Fruit fly (Drosophila melanogaster) whole organism, embryonic: ENCODE data around the gene mbt.
A peak's percentile ranks its signal among the peaks of the same experiment; 100 is the strongest.

Experiments
- BEAF-32 ChIP-seq: fragments of 200-800 bp; sonication (Bioruptor generic); optimal IDR thresholded peaks from 3 replicates; lab custom pipeline; 2017; ENCODE audit warnings: missing biosample characterization, missing genetic modification characterization, mild to moderate bottlenecking, moderate library complexity, missing genetic modification reagents
- CG10654 ChIP-seq: fragments of 200-800 bp; sonication (Bioruptor generic); optimal IDR thresholded peaks from 2 replicates; lab custom pipeline; 2016; ENCODE audit warnings: missing biosample characterization, missing genetic modification characterization
- CG12155 ChIP-seq: fragments of 200-800 bp; sonication (Bioruptor generic); optimal IDR thresholded peaks from 3 replicates; lab custom pipeline; 2016; ENCODE audit warnings: missing biosample characterization, missing genetic modification characterization
- CG14965 ChIP-seq: fragments of 200-800 bp; sonication (Bioruptor generic); optimal IDR thresholded peaks from 2 replicates; lab custom pipeline; 2016; ENCODE audit warnings: missing biosample characterization, missing genetic modification characterization, borderline replicate concordance
- CG15011 ChIP-seq: fragments of 200-800 bp; sonication (Bioruptor generic); optimal IDR thresholded peaks from 3 replicates; lab custom pipeline; 2018; ENCODE audit warnings: missing biosample characterization, mild to moderate bottlenecking, missing genetic modification characterization
- CG15479 ChIP-seq: fragments of 200-800 bp; sonication (Bioruptor generic); optimal IDR thresholded peaks from 3 replicates; lab custom pipeline; 2019; ENCODE audit warnings: missing biosample characterization, mild to moderate bottlenecking, missing genetic modification characterization, moderate library complexity
- CG1602 ChIP-seq: fragments of 200-800 bp; sonication (Bioruptor generic); optimal IDR thresholded peaks from 3 replicates; lab custom pipeline; 2016; ENCODE audit warnings: missing biosample characterization, missing genetic modification characterization
- CG16813 ChIP-seq: fragments of 200-800 bp; sonication (Bioruptor generic); IDR thresholded peaks from 3 replicates; pipeline ENCODE4 v1.3.6; 2022; ENCODE audit warnings: missing biosample characterization, missing genetic modification characterization; ENCODE audit not compliant: partially characterized antibody
- CG1832 ChIP-seq: fragments of 200-800 bp; sonication (Bioruptor generic); optimal IDR thresholded peaks from 2 replicates; lab custom pipeline; 2017; ENCODE audit warnings: missing biosample characterization, mild to moderate bottlenecking, missing genetic modification characterization, inconsistent platforms
- CG18476 ChIP-seq: fragments of 200-800 bp; sonication (Bioruptor generic); optimal IDR thresholded peaks from 2 replicates; lab custom pipeline; 2016; ENCODE audit warnings: missing biosample characterization, mild to moderate bottlenecking, missing genetic modification characterization
- CG30403 ChIP-seq: fragments of 200-800 bp; sonication (Bioruptor generic); optimal IDR thresholded peaks from 3 replicates; lab custom pipeline; 2016; ENCODE audit warnings: missing biosample characterization, missing genetic modification characterization
- CG33213 ChIP-seq: fragments of 200-800 bp; sonication (Bioruptor generic); optimal IDR thresholded peaks from 3 replicates; lab custom pipeline; 2016; ENCODE audit warnings: missing biosample characterization, missing genetic modification characterization
- CG4730 ChIP-seq: fragments of 200-800 bp; sonication (Bioruptor generic); IDR thresholded peaks from 2 replicates; pipeline ENCODE4 v1.3.6; 2022; ENCODE audit warnings: missing biosample characterization, missing genetic modification characterization
- CG6254 ChIP-seq: fragments of 200-800 bp; sonication (Bioruptor generic); optimal IDR thresholded peaks from 3 replicates; lab custom pipeline; 2017; ENCODE audit warnings: mild to moderate bottlenecking, missing biosample characterization, missing genetic modification reagents, missing genetic modification characterization
- CG6272 ChIP-seq: fragments of 200-800 bp; sonication (Bioruptor generic); IDR thresholded peaks from 2 replicates; pipeline ENCODE4 v1.3.6; 2022; ENCODE audit warnings: missing biosample characterization, missing genetic modification characterization
- CG7963 ChIP-seq: fragments of 200-800 bp; sonication (Bioruptor generic); IDR thresholded peaks from 3 replicates; pipeline ENCODE4 v1.3.6; 2022; ENCODE audit warnings: missing biosample characterization, missing genetic modification characterization; ENCODE audit not compliant: partially characterized antibody
- CG8924 ChIP-seq: fragments of 200-800 bp; optimal IDR thresholded peaks from 3 replicates; lab custom pipeline; 2019; ENCODE audit warnings: missing biosample characterization, mild to moderate bottlenecking, missing genetic modification characterization, moderate library complexity
- CG9609 ChIP-seq: fragments of 200-800 bp; sonication (Bioruptor generic); optimal IDR thresholded peaks from 3 replicates; lab custom pipeline; 2016; ENCODE audit warnings: missing biosample characterization, missing genetic modification characterization
- D19A ChIP-seq: fragments of 200-800 bp; optimal IDR thresholded peaks from 3 replicates; lab custom pipeline; 2019; ENCODE audit warnings: missing biosample characterization, mild to moderate bottlenecking, missing genetic modification characterization, moderate library complexity
- Dref ChIP-seq: fragments of 200-800 bp; sonication (Bioruptor generic); IDR thresholded peaks from 2 replicates; pipeline ENCODE4 v1.3.6; 2022; ENCODE audit warnings: missing biosample characterization, missing genetic modification characterization
- Elba2 ChIP-seq: fragments of 200-800 bp; sonication (Bioruptor generic); optimal IDR thresholded peaks from 3 replicates; lab custom pipeline; 2016; ENCODE audit warnings: missing biosample characterization, missing genetic modification characterization
- Ets97D ChIP-seq: fragments of 200-800 bp; sonication (Bioruptor generic); optimal IDR thresholded peaks from 3 replicates; lab custom pipeline; 2016; ENCODE audit warnings: missing biosample characterization, missing genetic modification characterization
- HLH4C ChIP-seq: fragments of 200-800 bp; sonication (Bioruptor generic); IDR thresholded peaks from 3 replicates; pipeline ENCODE4 v1.3.6; 2022; ENCODE audit warnings: missing biosample characterization, missing genetic modification characterization; ENCODE audit not compliant: partially characterized antibody
- Jarid2 ChIP-seq: fragments of 200-800 bp; sonication (Bioruptor generic); optimal IDR thresholded peaks from 3 replicates; lab custom pipeline; 2017; ENCODE audit warnings: mild to moderate bottlenecking, missing biosample characterization, missing genetic modification reagents, missing genetic modification characterization
- MESR4 ChIP-seq: fragments of 200-800 bp; sonication (Bioruptor generic); optimal IDR thresholded peaks from 2 replicates; lab custom pipeline; 2018; ENCODE audit warnings: missing biosample characterization, mild to moderate bottlenecking, missing genetic modification characterization, moderate library complexity
- MTF-1 ChIP-seq: fragments of 200-800 bp; sonication (Bioruptor generic); optimal IDR thresholded peaks from 2 replicates; lab custom pipeline; 2018; ENCODE audit warnings: missing biosample characterization, mild to moderate bottlenecking, missing genetic modification characterization, borderline replicate concordance
- Nf-YC ChIP-seq: fragments of 200-800 bp; optimal IDR thresholded peaks from 3 replicates; lab custom pipeline; 2019; ENCODE audit warnings: missing biosample characterization, mild to moderate bottlenecking, missing genetic modification characterization, moderate library complexity
- Opbp ChIP-seq: fragments of 200-800 bp; sonication (Bioruptor generic); IDR thresholded peaks from 3 replicates; pipeline ENCODE4 v1.3.6; 2022; ENCODE audit warnings: missing biosample characterization, missing genetic modification characterization; ENCODE audit not compliant: partially characterized antibody
- PHDP ChIP-seq: fragments of 200-800 bp; sonication (Bioruptor generic); optimal IDR thresholded peaks from 3 replicates; lab custom pipeline; 2018; ENCODE audit warnings: missing biosample characterization, mild to moderate bottlenecking, missing genetic modification characterization, moderate library complexity
- Usf ChIP-seq: fragments of 200-800 bp; sonication (Bioruptor generic); optimal IDR thresholded peaks from 2 replicates; lab custom pipeline; 2017; ENCODE audit warnings: missing genotype, missing biosample characterization, missing genetic modification characterization
- ato ChIP-seq: fragments of 200-800 bp; sonication (Bioruptor generic); IDR thresholded peaks from 2 replicates; pipeline ENCODE4 v1.3.6; 2022; ENCODE audit warnings: missing biosample characterization, missing genetic modification characterization; ENCODE audit not compliant: partially characterized antibody
- bbx ChIP-seq: fragments of 200-800 bp; sonication (Bioruptor generic); IDR thresholded peaks from 2 replicates; pipeline ENCODE4 v1.3.6; 2022; ENCODE audit warnings: missing biosample characterization, missing genetic modification characterization; ENCODE audit not compliant: partially characterized antibody
- chn ChIP-seq: fragments of 200-800 bp; sonication (Bioruptor generic); optimal IDR thresholded peaks from 2 replicates; lab custom pipeline; 2016; ENCODE audit warnings: missing biosample characterization, missing genetic modification characterization
- ci ChIP-seq: fragments of 200-800 bp; sonication (Bioruptor generic); IDR thresholded peaks from 3 replicates; pipeline ENCODE4 v1.3.6; 2022; ENCODE audit warnings: missing biosample characterization, missing genetic modification characterization
- dm ChIP-seq: fragments of 200-800 bp; sonication (Bioruptor generic); optimal IDR thresholded peaks from 3 replicates; lab custom pipeline; 2016; ENCODE audit warnings: missing biosample characterization, missing genetic modification characterization
- lov ChIP-seq, 2 experiments: fragments of 200-800 bp in 1 of 2; fragments of >200 bp in 1 of 2; sonication (Bioruptor generic) in 1 of 2; IDR thresholded peaks in 1 of 2; optimal IDR thresholded peaks in 1 of 2; 2 replicates in 1 of 2; 3 replicates in 1 of 2; pipeline versions ENCODE4 v1.3.6 to Lab custom; 2017 to 2022; ENCODE audit warnings: missing biosample characterization in 1 of 2, missing genetic modification characterization in 1 of 2
- mld ChIP-seq: fragments of 200-800 bp; sonication (Bioruptor generic); IDR thresholded peaks from 3 replicates; pipeline ENCODE4 v1.3.6; 2022; ENCODE audit warnings: missing biosample characterization, missing genetic modification characterization; ENCODE audit not compliant: partially characterized antibody
- nerfin-2 ChIP-seq: fragments of 200-800 bp; sonication (Bioruptor generic); IDR thresholded peaks from 2 replicates; pipeline ENCODE4 v1.3.6; 2022; ENCODE audit warnings: missing biosample characterization, missing genetic modification characterization; ENCODE audit not compliant: partially characterized antibody
- pita ChIP-seq: fragments of 200-800 bp; sonication (Bioruptor generic); optimal IDR thresholded peaks from 2 replicates; lab custom pipeline; 2017; ENCODE audit warnings: missing biosample characterization, mild to moderate bottlenecking, missing genetic modification characterization
- pzg ChIP-seq: fragments of 200-800 bp; sonication (Bioruptor generic); optimal IDR thresholded peaks from 3 replicates; lab custom pipeline; 2018; ENCODE audit warnings: missing biosample characterization, mild to moderate bottlenecking, missing genetic modification characterization, moderate library complexity
- sens-2 ChIP-seq: fragments of 200-800 bp; sonication (Bioruptor generic); IDR thresholded peaks from 2 replicates; pipeline ENCODE4 v1.3.6; 2022; ENCODE audit warnings: missing biosample characterization, missing genetic modification characterization
- slbo ChIP-seq: fragments of 200-800 bp; sonication (Bioruptor generic); IDR thresholded peaks from 2 replicates; pipeline ENCODE4 v1.3.6; 2022; ENCODE audit warnings: missing biosample characterization, missing genetic modification characterization
- sna ChIP-seq: fragments of 200-800 bp; sonication (Bioruptor generic); IDR thresholded peaks from 2 replicates; pipeline ENCODE4 v1.3.6; 2022; ENCODE audit warnings: missing biosample characterization, missing genetic modification characterization; ENCODE audit not compliant: partially characterized antibody
- toy ChIP-seq: fragments of 200-800 bp; sonication (Bioruptor generic); IDR thresholded peaks from 2 replicates; pipeline ENCODE4 v1.3.6; 2022; ENCODE audit warnings: missing biosample characterization, missing genetic modification characterization

mbt gene

dm6 chrX:16598978-16599664 lies 11.4 kb upstream of the mbt start, which contains the start of the genes CG9784 and Nup153 (continued):
- TF ChIP-seq D19A (no peak), bbx (peak; percentile 97), CG14965 (GFP tag; lab: Kevin White, UChicago) (no peak), PHDP (tag; lab: Kevin White, UChicago) (no peak), CG15479 (GFP tag; lab: Kevin White, UChicago) (peak; percentile 62), Elba2 (GFP tag; lab: Kevin White, UChicago) (no peak), sens-2 (GFP tag; lab: Robert Waterston, UW) (0 out of 2 replicates have a peak, but pooled peaks have one; percentile 18), Nf-YC (peak; percentile 48), ci (GFP tag; lab: Robert Waterston, UW) (0 out of 3 replicates have a peak, but pooled peaks have one; percentile 8), slbo (GFP tag; lab: Robert Waterston, UW) (peak; percentile 44; the same call in 1 of the 2 replicates), toy (GFP tag; lab: Robert Waterston, UW) (no peak), CG12155 (GFP tag; lab: Kevin White, UChicago) (peak; percentile 95), Usf (GFP tag; lab: Kevin White, UChicago) (no peak), nerfin-2 (GFP tag; lab: Robert Waterston, UW) (peak; percentile 92), CG1602 (GFP tag; lab: Kevin White, UChicago) (no peak), pzg (peak; percentile 59), CG4730 (GFP tag; lab: Robert Waterston, UW) (no peak), HLH4C (GFP tag; lab: Robert Waterston, UW) (peak; percentile 93), CG18476 (GFP tag; lab: Kevin White, UChicago) (no peak), dm (GFP tag; lab: Kevin White, UChicago) (peak; percentile 79), Dref (GFP tag; lab: Robert Waterston, UW) (peak; percentile 85), mld (GFP tag; lab: Robert Waterston, UW) (peak; percentile 93), MTF-1 (no peak), CG9609 (GFP tag; lab: Kevin White, UChicago) (no peak), ato (GFP tag; lab: Robert Waterston, UW) (peak; percentile 93), lov (optimal IDR thresholded peaks at IDR 0.05; lab: Kevin White, UChicago) (no peak), lov (GFP tag; IDR thresholded peaks at IDR 0.05; lab: Robert Waterston, UW) (no peak), pita (GFP tag; lab: Kevin White, UChicago) (no peak), CG10654 (GFP tag; lab: Kevin White, UChicago) (no peak), Jarid2 (GFP tag; lab: Kevin White, UChicago) (no peak), chn (no peak), CG30403 (GFP tag; lab: Kevin White, UChicago) (no peak), CG16813 (GFP tag; lab: Robert Waterston, UW) (peak; percentile 96), CG1832 (GFP tag; lab: Kevin White, UChicago) (no peak), BEAF-32 (GFP tag; lab: Kevin White, UChicago) (peak; percentile 93), CG15011 (GFP tag; lab: Kevin White, UChicago) (no peak), sna (GFP tag; lab: Robert Waterston, UW) (peak; percentile 87), Ets97D (GFP tag; lab: Kevin White, UChicago) (peak; percentile 7), CG6254 (GFP tag; lab: Kevin White, UChicago) (no peak), CG8924 (peak; percentile 9), Opbp (GFP tag; lab: Robert Waterston, UW) (peak; percentile 95), MESR4 (peak; percentile 92), CG33213 (GFP tag; lab: Kevin White, UChicago) (no peak), CG6272 (GFP tag; lab: Robert Waterston, UW) (peak; percentile 52; the same call in 1 of the 2 replicates), CG7963 (GFP tag; lab: Robert Waterston, UW) (peak; percentile 95)
- TF ChIP-seq, all 482 proteins: peak for 67
